Fruit fly (Drosophila melanogaster) whole organism, prepupa: ENCODE results near the gene CG6479.

Experiments
- CG10631 ChIP-seq: fragments of 200-800 bp; sonication (Bioruptor generic); optimal IDR thresholded peaks from 2 replicates; lab custom pipeline; 2016; ENCODE audit warnings: missing biosample characterization, missing genetic modification characterization
- CG10669 ChIP-seq: fragments of 200-800 bp; sonication (Bioruptor generic); optimal IDR thresholded peaks from 3 replicates; lab custom pipeline; 2018; ENCODE audit warnings: missing biosample characterization, mild to moderate bottlenecking, missing genetic modification characterization, moderate library complexity
- CG11294 ChIP-seq: fragments of 200-800 bp; sonication (Bioruptor generic); IDR thresholded peaks from 2 replicates; pipeline ENCODE4 v1.3.6; 2022; ENCODE audit warnings: missing biosample characterization, missing genetic modification characterization
- CG11902 ChIP-seq: fragments of 200-800 bp; sonication (Bioruptor generic); optimal IDR thresholded peaks from 3 replicates; lab custom pipeline; 2016; ENCODE audit warnings: missing biosample characterization, missing genetic modification characterization
- CG15336 ChIP-seq: fragments of 200-800 bp; sonication (Bioruptor generic); IDR thresholded peaks from 2 replicates; pipeline ENCODE4 v1.3.6; 2022; ENCODE audit warnings: missing biosample characterization, missing genetic modification characterization
- CG1621 ChIP-seq: fragments of 200-800 bp; sonication (Bioruptor generic); optimal IDR thresholded peaks from 3 replicates; lab custom pipeline; 2018; ENCODE audit warnings: missing biosample characterization, mild to moderate bottlenecking, missing genetic modification characterization
- CG16779 ChIP-seq: fragments of 200-800 bp; sonication (Bioruptor generic); optimal IDR thresholded peaks from 3 replicates; lab custom pipeline; 2017; ENCODE audit warnings: missing biosample characterization, mild to moderate bottlenecking, missing genetic modification characterization
- CG34406 ChIP-seq: fragments of 200-800 bp; sonication (Bioruptor generic); optimal IDR thresholded peaks from 3 replicates; lab custom pipeline; 2016; ENCODE audit warnings: missing biosample characterization, missing genetic modification characterization
- CG3919 ChIP-seq: fragments of 200-800 bp; sonication (Bioruptor generic); optimal IDR thresholded peaks from 3 replicates; lab custom pipeline; 2016; ENCODE audit warnings: missing biosample characterization, missing genetic modification characterization
- CG4318 ChIP-seq: fragments of 200-800 bp; sonication (Bioruptor generic); optimal IDR thresholded peaks from 3 replicates; lab custom pipeline; 2017; ENCODE audit warnings: missing biosample characterization, mild to moderate bottlenecking, missing genetic modification characterization
- CG6163 ChIP-seq: fragments of 200-800 bp; sonication (Bioruptor generic); IDR thresholded peaks from 3 replicates; pipeline ENCODE4 v1.3.6; 2022; ENCODE audit warnings: missing biosample characterization, missing genetic modification characterization
- CG6276 ChIP-seq: fragments of 200-800 bp; sonication (Bioruptor generic); optimal IDR thresholded peaks from 2 replicates; lab custom pipeline; 2017; ENCODE audit warnings: missing biosample characterization, mild to moderate bottlenecking, missing genetic modification characterization
- CG6792 ChIP-seq: fragments of 200-800 bp; sonication (Bioruptor generic); optimal IDR thresholded peaks from 3 replicates; lab custom pipeline; 2016; ENCODE audit warnings: missing biosample characterization, missing genetic modification characterization
- CG6854 ChIP-seq: fragments of 200-800 bp; sonication (Bioruptor generic); optimal IDR thresholded peaks from 2 replicates; lab custom pipeline; 2017; ENCODE audit warnings: missing biosample characterization, mild to moderate bottlenecking, missing genetic modification characterization
- CG8119 ChIP-seq: fragments of 200-800 bp; sonication (Bioruptor generic); IDR thresholded peaks from 3 replicates; pipeline ENCODE4 v1.3.6; 2022; ENCODE audit warnings: missing biosample characterization, missing genetic modification characterization
- Eip75B ChIP-seq: fragments of 200-800 bp; sonication (Bioruptor generic); optimal IDR thresholded peaks from 3 replicates; lab custom pipeline; 2016; ENCODE audit warnings: missing biosample characterization, missing genetic modification characterization
- Eip78C ChIP-seq: fragments of 200-800 bp; sonication (Bioruptor generic); peaks from one replicate; lab custom pipeline; 2016; ENCODE audit warnings: missing biosample characterization, missing genetic modification characterization
- Eip93F ChIP-seq: fragments of 200-800 bp; sonication (Bioruptor generic); optimal IDR thresholded peaks from 2 replicates; lab custom pipeline; 2016; ENCODE audit warnings: missing biosample characterization, mild to moderate bottlenecking, missing genetic modification characterization
- Ets21C ChIP-seq: fragments of 200-800 bp; sonication (Bioruptor generic); optimal IDR thresholded peaks from 3 replicates; lab custom pipeline; 2016; ENCODE audit warnings: missing biosample characterization, missing genetic modification characterization
- Hr39 ChIP-seq: fragments of 200-800 bp; sonication (Bioruptor generic); optimal IDR thresholded peaks from 2 replicates; lab custom pipeline; 2016; ENCODE audit warnings: missing biosample characterization, missing genetic modification characterization
- Hr4 ChIP-seq: fragments of 200-800 bp; sonication (Bioruptor generic); optimal IDR thresholded peaks from 3 replicates; lab custom pipeline; 2016; ENCODE audit warnings: missing biosample characterization, missing genetic modification characterization
- Sox102F ChIP-seq: fragments of 200-800 bp; sonication (Bioruptor generic); optimal IDR thresholded peaks from 2 replicates; lab custom pipeline; 2016; ENCODE audit warnings: missing biosample characterization, mild to moderate bottlenecking, missing genetic modification characterization
- Sox15 ChIP-seq: fragments of 200-800 bp; sonication (Bioruptor generic); optimal IDR thresholded peaks from 3 replicates; lab custom pipeline; 2016; ENCODE audit warnings: missing biosample characterization, missing genetic modification characterization
- achi ChIP-seq: fragments of 200-800 bp; sonication (Bioruptor generic); optimal IDR thresholded peaks from 3 replicates; lab custom pipeline; 2016; ENCODE audit warnings: missing biosample characterization, missing genetic modification characterization
- acj6 ChIP-seq: fragments of 200-800 bp; sonication (Bioruptor generic); optimal IDR thresholded peaks from 3 replicates; lab custom pipeline; 2016; ENCODE audit warnings: missing biosample characterization, missing genetic modification characterization
- dac ChIP-seq: fragments of 200-800 bp; sonication (Bioruptor generic); optimal IDR thresholded peaks from 2 replicates; lab custom pipeline; 2017; ENCODE audit warnings: missing biosample characterization, mild to moderate bottlenecking, missing genetic modification characterization
- dsx ChIP-seq: fragments of 200-800 bp; optimal IDR thresholded peaks from 3 replicates; lab custom pipeline; 2019; ENCODE audit warnings: missing biosample characterization, mild to moderate bottlenecking, missing genetic modification characterization, moderate library complexity; ENCODE audit not compliant: poor library complexity, severe bottlenecking
- esn ChIP-seq: fragments of 200-800 bp; sonication (Bioruptor generic); optimal IDR thresholded peaks from 2 replicates; lab custom pipeline; 2016; ENCODE audit warnings: missing biosample characterization, mild to moderate bottlenecking, missing genetic modification characterization, moderate library complexity
- fd85E ChIP-seq: fragments of 200-800 bp; sonication (Bioruptor generic); optimal IDR thresholded peaks from 3 replicates; lab custom pipeline; 2016; ENCODE audit warnings: missing biosample characterization, missing genetic modification characterization
- fkh ChIP-seq: fragments of 200-800 bp; sonication (Bioruptor generic); optimal IDR thresholded peaks from 3 replicates; lab custom pipeline; 2017; ENCODE audit warnings: missing biosample characterization, mild to moderate bottlenecking, missing genetic modification characterization, moderate library complexity
- lz ChIP-seq: fragments of 200-800 bp; sonication (Bioruptor generic); optimal IDR thresholded peaks from 3 replicates; lab custom pipeline; 2016; ENCODE audit warnings: missing biosample characterization, missing genetic modification characterization
- spab ChIP-seq: fragments of 200-800 bp; sonication (Bioruptor generic); optimal IDR thresholded peaks from 2 replicates; lab custom pipeline; 2017; ENCODE audit warnings: missing biosample characterization, mild to moderate bottlenecking, missing genetic modification characterization, missing genetic modification reagents
- svp ChIP-seq: fragments of 200-800 bp; sonication (Bioruptor generic); peaks from one replicate; lab custom pipeline; 2016; ENCODE audit warnings: missing biosample characterization, missing genetic modification characterization

Gene CG6479

DNA sequence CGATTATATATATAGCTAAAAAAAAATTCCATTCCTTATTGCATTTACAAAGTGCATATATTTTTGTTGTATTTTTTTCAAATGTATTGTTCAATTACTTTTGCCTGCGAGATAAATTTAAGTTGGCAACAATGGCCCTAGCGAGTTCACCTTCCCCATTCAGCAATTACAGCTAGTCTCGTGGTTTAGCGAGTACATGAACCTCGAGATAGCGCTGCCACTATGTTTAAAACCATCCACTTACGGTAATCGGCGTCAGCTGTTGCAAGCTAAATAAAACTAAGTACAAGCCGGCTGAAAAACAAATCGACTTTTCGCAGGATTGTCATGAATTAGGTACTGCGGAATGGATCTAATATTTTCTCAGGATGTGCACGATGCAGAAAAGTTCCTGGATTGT lies 13.8 kb upstream of the CG6479 start:
- TF ChIP-seq Hr4 (no peak), CG6163 (GFP tag; lab: Robert Waterston, UW) (no peak), dac (GFP tag; lab: Kevin White, UChicago) (no peak), CG6276 (no peak), fkh (GFP tag; lab: Kevin White, UChicago) (no peak), Hr39 (GFP tag; lab: Kevin White, UChicago) (no peak), achi (GFP tag; lab: Kevin White, UChicago) (no peak), Sox15 (no peak), Eip75B (GFP tag; lab: Kevin White, UChicago) (no peak)
- TF ChIP-seq, all 60 proteins: peak for 0

DNA sequence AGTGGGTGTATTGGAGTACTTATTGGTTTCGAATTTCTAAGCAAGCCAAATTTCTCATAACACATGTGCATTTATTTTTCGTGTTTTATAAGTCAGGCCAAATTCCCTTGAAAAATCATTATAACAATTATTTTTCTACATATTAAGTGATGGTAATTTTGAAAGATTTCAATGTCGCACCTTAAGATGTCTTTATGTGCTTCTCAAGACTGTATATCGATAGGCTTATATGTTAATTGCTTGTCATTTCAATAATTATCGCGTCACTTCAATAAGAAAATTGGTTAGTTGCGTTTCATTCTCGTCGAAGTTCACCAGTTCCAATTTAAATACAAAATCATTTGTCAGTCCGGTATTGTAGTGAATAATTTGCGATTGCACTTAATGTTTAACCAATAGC lies 12.5 kb upstream of the CG6479 start, which contains the start of gene CG7692:
Gene CG7692 (plus strand): TSS at position 301 of the 400 bp plus-strand sequence.
- no peak for TF ChIP-seq CG6276
- TF ChIP-seq CG6792 (GFP tag; lab: Kevin White, UChicago): no peak
- TF ChIP-seq spab (GFP tag; lab: Kevin White, UChicago): no peak
- TF ChIP-seq CG1621: no peak
- TF ChIP-seq, all 60 proteins: peak for 0

DNA sequence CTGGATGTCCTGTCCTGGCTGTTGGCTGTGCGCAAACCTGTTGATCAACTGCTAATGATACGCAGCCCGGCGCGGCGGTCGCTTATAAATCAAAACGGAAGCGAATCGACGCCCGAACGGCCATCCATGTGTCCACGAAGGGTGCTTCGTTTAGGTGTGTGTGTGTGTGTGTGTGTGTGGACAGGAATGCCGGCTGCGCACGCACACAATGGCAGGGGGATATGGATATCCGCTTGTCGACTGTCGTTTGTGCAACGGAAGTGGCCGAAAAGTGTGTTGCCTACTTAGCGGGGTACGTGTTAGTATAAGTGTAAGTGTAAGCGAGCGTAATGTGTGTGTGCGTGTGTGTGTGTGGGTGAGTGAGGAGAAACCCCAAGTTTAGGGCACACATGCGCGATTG lies 10.5 kb upstream of the CG6479 start, which contains the start of gene Mip:
Gene Mip (minus strand): TSS at position 63 of the 400 bp plus-strand sequence.
- no peak for TF ChIP-seq CG11902 (GFP tag; lab: Kevin White, UChicago)
- TF ChIP-seq dsx: no peak
- TF ChIP-seq lz (GFP tag; lab: Kevin White, UChicago): no peak
- TF ChIP-seq CG6163 (GFP tag; lab: Robert Waterston, UW): no peak
- no peak for TF ChIP-seq esn
- TF ChIP-seq, all 60 proteins: peak for 0

DNA sequence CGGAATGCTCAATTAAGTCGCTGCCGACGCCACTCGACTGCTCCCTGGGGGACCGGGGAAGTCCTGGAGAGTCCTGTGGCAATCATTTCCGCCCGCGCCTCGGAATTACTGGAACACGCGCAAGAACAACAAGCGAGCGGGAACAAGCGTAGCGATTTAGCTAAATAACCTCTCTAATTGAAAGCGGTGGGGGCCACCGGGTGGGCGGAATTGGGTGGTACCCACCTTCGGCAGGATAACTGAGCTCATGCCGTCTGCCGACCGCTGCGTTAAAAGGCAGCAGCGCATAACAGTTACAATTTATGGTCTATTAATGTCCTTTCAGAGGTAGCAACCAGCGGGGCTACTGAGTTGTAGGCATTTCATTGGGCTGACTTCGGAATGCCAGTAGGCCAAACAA lies 7.3 kb upstream of the CG6479 start:
- TF ChIP-seq svp (GFP tag; lab: Kevin White, UChicago) (no peak), Eip78C (GFP tag; lab: Kevin White, UChicago) (no peak), fd85E (GFP tag; lab: Kevin White, UChicago) (no peak), Sox102F (GFP tag; lab: Kevin White, UChicago) (no peak), CG16779 (tag; lab: Kevin White, UChicago) (no peak), lz (GFP tag; lab: Kevin White, UChicago) (no peak), CG8119 (GFP tag; lab: Robert Waterston, UW) (no peak), acj6 (GFP tag; lab: Kevin White, UChicago) (no peak), Eip93F (no peak), dac (GFP tag; lab: Kevin White, UChicago) (no peak), CG15336 (no peak), Ets21C (GFP tag; lab: Kevin White, UChicago) (no peak), CG10631 (no peak), CG10669 (GFP tag; lab: Kevin White, UChicago) (no peak), CG6854 (GFP tag; lab: Kevin White, UChicago) (no peak), CG11294 (GFP tag; lab: Robert Waterston, UW) (no peak), CG11902 (GFP tag; lab: Kevin White, UChicago) (no peak), CG4318 (GFP tag; lab: Kevin White, UChicago) (no peak), dsx (no peak)

DNA sequence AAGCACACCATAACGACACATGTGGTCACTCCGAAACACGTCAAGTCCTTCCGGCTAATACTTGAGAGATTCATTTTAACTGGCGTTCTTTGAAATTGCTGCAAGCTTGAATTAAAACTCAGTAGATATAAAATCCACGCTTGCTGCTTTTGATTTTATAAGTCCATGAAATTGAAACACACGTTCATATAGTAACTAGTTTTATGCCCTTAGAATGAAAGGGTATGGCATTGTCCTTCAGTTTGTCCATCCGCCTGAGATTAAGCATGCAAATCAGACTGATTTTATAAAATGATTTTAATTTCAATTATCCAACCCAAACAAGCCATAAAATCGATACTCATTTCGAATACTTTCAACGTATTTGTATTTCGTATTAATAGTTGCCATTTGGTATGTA lies 5.5 kb upstream of the CG6479 start, which contains the start of gene brv2:
Gene brv2 (minus strand): TSS at position 101 of the 400 bp plus-strand sequence.
- TF ChIP-seq CG3919 (GFP tag; lab: Kevin White, UChicago): no peak
- TF ChIP-seq CG34406 (GFP tag; lab: Kevin White, UChicago): no peak
- no peak for TF ChIP-seq fd85E (GFP tag; lab: Kevin White, UChicago)
- TF ChIP-seq Sox15: no peak
- TF ChIP-seq, all 60 proteins: peak for 0
